Worm (Caenorhabditis elegans): ENCODE data around the gene slc-17.2.

DNA sequence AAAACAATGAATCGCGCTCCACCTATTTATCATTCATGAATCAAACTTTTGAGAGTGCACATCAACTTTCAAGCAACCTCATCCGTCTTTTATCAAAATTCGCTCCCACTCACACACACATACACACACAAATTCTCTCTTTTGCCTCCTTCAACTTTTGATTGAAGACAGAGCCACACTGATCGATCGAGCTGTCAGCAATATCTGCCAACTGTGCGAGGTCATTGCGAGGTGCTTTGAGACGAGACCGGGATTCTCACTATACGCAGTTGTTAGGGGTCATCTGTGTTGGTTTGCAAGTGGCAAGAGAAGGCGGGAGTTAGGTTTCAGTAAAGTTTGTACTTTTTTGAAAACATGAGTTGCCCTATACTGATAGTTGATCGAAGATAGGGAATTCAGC, 43.8 kb downstream of the slc-17.2 start:
- TF ChIP-seq daf-19 (GFP tag; conservative IDR thresholded peaks at IDR 0.05) (no peak), F10B5.3 (tag; optimal IDR thresholded peaks at IDR 0.05) (no peak), ces-1 (GFP tag; optimal IDR thresholded peaks at IDR 0.05) (no peak), pqm-1 (tag; optimal IDR thresholded peaks at IDR 0.05) (no peak), attf-4 (tag; optimal IDR thresholded peaks at IDR 0.05) (no peak), zfp-2 (tag; optimal IDR thresholded peaks at IDR 0.05) (no peak), unc-39 (tag; optimal IDR thresholded peaks at IDR 0.05) (no peak), fos-1 (tag; optimal IDR thresholded peaks at IDR 0.05) (no peak), lin-39 (tag; optimal IDR thresholded peaks at IDR 0.05) (no peak), nhr-111 (GFP tag; optimal IDR thresholded peaks at IDR 0.05) (no peak), ztf-11 (tag; optimal IDR thresholded peaks at IDR 0.05) (no peak), nhr-237 (tag; optimal IDR thresholded peaks at IDR 0.05) (no peak), rbr-2 (tag; optimal IDR thresholded peaks at IDR 0.05) (no peak), dpl-1 (GFP tag; optimal IDR thresholded peaks at IDR 0.05) (no peak)

Data from whole organism, L4 larva.